Worm (Caenorhabditis elegans) whole organism, young adult: ENCODE data around the gene acd-3.

Experiments used
- F22D6.2 ChIP-seq: sonication (generic microtip); optimal IDR thresholded peaks from 2 replicates; lab custom pipeline; 2016; ENCODE audit warnings: mild to moderate bottlenecking, missing genetic modification characterization, missing compliant biosample characterization
- ceh-40 ChIP-seq: fragments of 200-800 bp; sonication (Bioruptor generic); IDR thresholded peaks from 2 replicates; pipeline ENCODE4 v1.3.6; 2022; ENCODE audit warnings: missing genetic modification characterization, missing compliant biosample characterization
- egl-44 ChIP-seq: fragments of 200-800 bp; sonication (Bioruptor generic); IDR thresholded peaks from 2 replicates; pipeline ENCODE4 v1.3.6; 2022; ENCODE audit warnings: missing genetic modification reagents, missing genetic modification characterization, missing compliant biosample characterization
- hmg-1.2 ChIP-seq: fragments of 200-800 bp; sonication (Bioruptor generic); IDR thresholded peaks from 2 replicates; pipeline ENCODE4 v1.3.6; 2022; ENCODE audit warnings: missing genetic modification reagents, missing genetic modification characterization, missing compliant biosample characterization
- lag-1 ChIP-seq: fragments of 200-800 bp; sonication (Bioruptor generic); IDR thresholded peaks from 2 replicates; pipeline ENCODE4 v1.3.6; 2022; ENCODE audit warnings: missing genetic modification reagents, missing genetic modification characterization, missing compliant biosample characterization
- madf-8 ChIP-seq: fragments of 200-800 bp; sonication (Bioruptor generic); conservative IDR thresholded peaks from 2 replicates; pipeline ENCODE4 v1.3.6; 2022; ENCODE audit warnings: missing genetic modification reagents, missing genetic modification characterization, missing compliant biosample characterization
- unc-62 ChIP-seq: fragments of 150-350 bp; optimal IDR thresholded peaks from 2 replicates; lab custom pipeline; 2014; ENCODE audit warnings: missing biosample characterization, missing genetic modification reagents, missing genetic modification characterization

- no peak for TF ChIP-seq F22D6.2 (tag; lab: Kevin White, UChicago)
- no peak for TF ChIP-seq egl-44 (GFP tag; lab: Robert Waterston, UW)
- no peak for TF ChIP-seq madf-8 (GFP tag; lab: Robert Waterston, UW)
- no peak for TF ChIP-seq unc-62
- no peak for TF ChIP-seq lag-1 (GFP tag; lab: Robert Waterston, UW)
- no peak for TF ChIP-seq ceh-40 (GFP tag; lab: Robert Waterston, UW)
- TF ChIP-seq hmg-1.2 (GFP tag; lab: Robert Waterston, UW): no peak
Measured at ce11 chrX:14809905-14810304, 39.2 kb upstream of the acd-3 start.
